Worm (Caenorhabditis elegans): ENCODE data around the gene F16H6.7.

ce11 chrV:18253494-18253893, 44.5 kb upstream of the F16H6.7 start, which contains the start of gene R10E8.2:
- TF ChIP-seq lin-39 (tag; optimal IDR thresholded peaks at IDR 0.05) (no peak), elt-1 (tag; optimal IDR thresholded peaks at IDR 0.05) (no peak), nhr-11 (tag; optimal IDR thresholded peaks at IDR 0.05) (no peak)
